Worm (Caenorhabditis elegans) whole organism, L3 larva: ENCODE data around the gene nhr-283.
"Not testable (repeated sequence)": the region's sequence is repeated elsewhere in the genome, so short reads cannot be mapped to it uniquely, and the experiment has no call there.

Experiments used
- ceh-9 ChIP-seq: sonication (generic microtip); optimal IDR thresholded peaks from 2 replicates; lab custom pipeline; 2018; ENCODE audit warnings: missing biosample characterization, missing genetic modification characterization
- elt-1 ChIP-seq: fragments of 150-350 bp; optimal IDR thresholded peaks from 2 replicates; lab custom pipeline; 2014; ENCODE audit warnings: missing biosample characterization, missing genetic modification characterization
- fos-1 ChIP-seq: fragments of 150-350 bp; optimal IDR thresholded peaks from 2 replicates; lab custom pipeline; 2014; ENCODE audit warnings: missing biosample characterization, missing genetic modification characterization
- nfya-1 ChIP-seq: sonication (generic microtip); optimal IDR thresholded peaks from 2 replicates; lab custom pipeline; 2017; ENCODE audit warnings: missing genetic modification characterization, mild to moderate bottlenecking, missing compliant biosample characterization, antibody characterized with exemption, moderate library complexity; ENCODE audit not compliant: insufficient read depth
- nhr-11 ChIP-seq: fragments of 150-350 bp; optimal IDR thresholded peaks from 2 replicates; lab custom pipeline; 2014; ENCODE audit warnings: missing biosample characterization, missing genetic modification characterization
- pqm-1 ChIP-seq: fragments of 150-350 bp; optimal IDR thresholded peaks from 2 replicates; lab custom pipeline; 2017; ENCODE audit warnings: missing biosample characterization, missing genetic modification characterization, inconsistent platforms
- unc-62 ChIP-seq: fragments of 150-350 bp; sonication (generic microtip); optimal IDR thresholded peaks from 4 replicates; lab custom pipeline; 2014; ENCODE audit warnings: missing biosample characterization, missing genetic modification reagents, missing genetic modification characterization
- zag-1 ChIP-seq: fragments of 150-350 bp; optimal IDR thresholded peaks from 2 replicates; lab custom pipeline; 2014; ENCODE audit warnings: missing biosample characterization, missing genetic modification characterization

DNA sequence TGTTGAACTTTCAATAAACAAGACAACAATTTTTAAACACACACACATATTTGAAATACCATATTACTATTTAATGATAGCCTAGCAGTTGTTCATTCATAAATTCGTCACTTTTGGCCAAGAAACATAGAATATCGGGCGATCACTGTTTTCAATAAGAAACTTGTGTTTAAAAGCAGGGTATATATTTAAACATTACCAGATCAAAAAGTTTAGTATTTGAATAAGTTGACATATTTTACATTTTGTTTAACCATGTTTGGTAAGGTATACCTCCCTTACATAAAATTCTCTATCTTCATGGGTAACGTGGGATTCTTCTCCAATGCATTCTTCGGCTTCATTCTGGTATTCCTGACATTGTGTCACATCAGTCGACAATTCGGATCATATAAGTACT, 21.8 kb downstream of the nhr-283 start, which contains the start of gene str-8:
- not testable (repeated sequence) for TF ChIP-seq fos-1 (tag; lab: Kevin White, UChicago); elt-1 (tag; lab: Kevin White, UChicago); unc-62 (GFP tag; lab: Kevin White, UChicago); nfya-1 (tag; lab: Kevin White, UChicago); zag-1 (tag; lab: Kevin White, UChicago); nhr-11 (tag; lab: Kevin White, UChicago); pqm-1 (tag; lab: Kevin White, UChicago); ceh-9 (tag; lab: Kevin White, UChicago)
